Worm (Caenorhabditis elegans) whole organism, L1 larva: ENCODE data around the gene emb-8.
A peak's percentile ranks its signal among the peaks of the same experiment; 100 is the strongest.

ENCODE experiments used
- C34B4.2 ChIP-seq: sonication (generic microtip); optimal IDR thresholded peaks from 2 replicates; lab custom pipeline; 2017; ENCODE audit warnings: mild to moderate bottlenecking, missing genetic modification characterization, missing compliant biosample characterization
- F16B12.6 ChIP-seq: fragments of 150-350 bp; optimal IDR thresholded peaks from 2 replicates; lab custom pipeline; 2014; ENCODE audit warnings: missing biosample characterization, missing genetic modification characterization
- ama-1 ChIP-seq: fragments of 150-350 bp; optimal IDR thresholded peaks from 2 replicates; lab custom pipeline; 2014
- blmp-1 ChIP-seq: fragments of 150-350 bp; optimal IDR thresholded peaks from 2 replicates; lab custom pipeline; 2014; ENCODE audit warnings: missing biosample characterization, missing genetic modification characterization
- ceh-63 ChIP-seq: fragments of 200-800 bp; sonication (Bioruptor generic); optimal IDR thresholded peaks from 2 replicates; lab custom pipeline; 2018; ENCODE audit warnings: mild to moderate bottlenecking, missing genetic modification characterization, missing compliant biosample characterization
- ceh-8 ChIP-seq: fragments of 200-800 bp; sonication (Bioruptor generic); optimal IDR thresholded peaks from 2 replicates; lab custom pipeline; 2018; ENCODE audit warnings: mild to moderate bottlenecking, missing genetic modification characterization, moderate library complexity, missing compliant biosample characterization
- ces-1 ChIP-seq: fragments of 150-350 bp; optimal IDR thresholded peaks from 2 replicates; lab custom pipeline; 2014; ENCODE audit warnings: missing biosample characterization, missing genetic modification reagents, missing genetic modification characterization
- dpl-1 ChIP-seq, 3 experiments: fragments of 150-350 bp in 2 of 3; sonication (generic microtip) in 1 of 3; optimal IDR thresholded peaks; 2 replicates each; lab custom pipeline; 2014 to 2017; ENCODE audit warnings: missing biosample characterization in 3 of 3, missing genetic modification characterization in 3 of 3, missing genetic modification reagents in 3 of 3
- dsc-1 ChIP-seq: sonication (generic microtip); optimal IDR thresholded peaks from 2 replicates; lab custom pipeline; 2016; ENCODE audit warnings: mild to moderate bottlenecking, missing genetic modification characterization, missing compliant biosample characterization
- efl-1 ChIP-seq, 4 experiments: fragments of 150-350 bp; optimal IDR thresholded peaks in 3 of 4; peaks in 1 of 4; 1 replicate in 1 of 4; 2 replicates in 3 of 4; lab custom pipeline; 2014; ENCODE audit warnings: missing biosample characterization in 2 of 4, missing genetic modification characterization in 2 of 4, missing genetic modification reagents in 2 of 4
- egl-13 ChIP-seq: sonication (generic microtip); optimal IDR thresholded peaks from 2 replicates; lab custom pipeline; 2016; ENCODE audit warnings: missing genotype, missing genetic modification reagents, missing genetic modification characterization, missing compliant biosample characterization
- egl-27 ChIP-seq, 2 experiments: fragments of 150-350 bp in 1 of 2; sonication (generic microtip); optimal IDR thresholded peaks; 3 replicates each; lab custom pipeline; 2017 to 2018; ENCODE audit warnings: missing biosample characterization in 2 of 2, missing genetic modification characterization in 2 of 2, missing genetic modification reagents in 2 of 2
- elt-2 ChIP-seq: sonication (generic microtip); optimal IDR thresholded peaks from 2 replicates; lab custom pipeline; 2016; ENCODE audit warnings: missing genetic modification characterization, mild to moderate bottlenecking, inconsistent platforms, missing compliant biosample characterization, missing genetic modification reagents
- elt-3 ChIP-seq, 6 experiments: fragments of 150-350 bp in 1 of 6; sonication (generic microtip); optimal IDR thresholded peaks; 2 replicates each; lab custom pipeline; 2017 to 2018; ENCODE audit warnings: missing biosample characterization in 6 of 6, missing genetic modification characterization in 6 of 6, inconsistent platforms in 1 of 6
- fkh-4 ChIP-seq: sonication (generic microtip); optimal IDR thresholded peaks from 2 replicates; lab custom pipeline; 2016; ENCODE audit warnings: missing compliant biosample characterization, missing genetic modification characterization, borderline replicate concordance
- fkh-8 ChIP-seq: sonication (generic microtip); optimal IDR thresholded peaks from 2 replicates; lab custom pipeline; 2016; ENCODE audit warnings: mild to moderate bottlenecking, missing genetic modification characterization, missing compliant biosample characterization
- grh-1 ChIP-seq: fragments of 200-800 bp; sonication (Bioruptor generic); IDR thresholded peaks from 2 replicates; pipeline ENCODE4 v1.3.6; 2022; ENCODE audit warnings: missing genetic modification reagents, missing genetic modification characterization, missing compliant biosample characterization
- hlh-17 ChIP-seq: fragments of 200-800 bp; sonication (Bioruptor generic); optimal IDR thresholded peaks from 2 replicates; lab custom pipeline; 2018; ENCODE audit warnings: missing genetic modification characterization, mild to moderate bottlenecking, missing compliant biosample characterization, moderate library complexity, borderline replicate concordance
- hlh-4 ChIP-seq: sonication (generic microtip); optimal IDR thresholded peaks from 2 replicates; lab custom pipeline; 2016; ENCODE audit warnings: mild to moderate bottlenecking, missing genetic modification characterization, missing compliant biosample characterization
- irx-1 ChIP-seq: sonication (generic microtip); optimal IDR thresholded peaks from 2 replicates; lab custom pipeline; 2016; ENCODE audit warnings: missing genetic modification characterization, missing compliant biosample characterization
- isw-1 ChIP-seq: fragments of 200-800 bp; sonication (Bioruptor generic); IDR thresholded peaks from 2 replicates; pipeline ENCODE4 v1.3.6; 2022; ENCODE audit warnings: missing genetic modification characterization, missing compliant biosample characterization
- lin-14 ChIP-seq: fragments of 200-800 bp; sonication (Bioruptor generic); optimal IDR thresholded peaks from 2 replicates; lab custom pipeline; 2018; ENCODE audit warnings: mild to moderate bottlenecking, missing genetic modification characterization, moderate library complexity, missing compliant biosample characterization
- lin-35 ChIP-seq, 2 experiments: fragments of 150-350 bp; optimal IDR thresholded peaks; 2 replicates each; lab custom pipeline; 2014; ENCODE audit warnings: missing biosample characterization in 2 of 2, missing genetic modification characterization in 2 of 2, missing genetic modification reagents in 2 of 2
- lin-39 ChIP-seq: fragments of 150-350 bp; optimal IDR thresholded peaks from 2 replicates; lab custom pipeline; 2014; ENCODE audit warnings: missing biosample characterization, missing genetic modification reagents, missing genetic modification characterization
- lir-3 ChIP-seq: sonication (generic microtip); optimal IDR thresholded peaks from 2 replicates; lab custom pipeline; 2016; ENCODE audit warnings: mild to moderate bottlenecking, missing genetic modification characterization, moderate library complexity, missing compliant biosample characterization; ENCODE audit not compliant: poor library complexity
- nhr-12 ChIP-seq: sonication (generic microtip); optimal IDR thresholded peaks from 2 replicates; lab custom pipeline; 2017; ENCODE audit warnings: missing biosample characterization, missing genetic modification characterization
- nhr-19 ChIP-seq: fragments of 200-800 bp; sonication (Bioruptor generic); conservative IDR thresholded peaks from 2 replicates; pipeline ENCODE4 v1.3.6; 2022; ENCODE audit warnings: missing genetic modification characterization, missing compliant biosample characterization
- nhr-20 ChIP-seq: sonication (generic microtip); optimal IDR thresholded peaks from 2 replicates; lab custom pipeline; 2016; ENCODE audit warnings: mild to moderate bottlenecking, missing genetic modification characterization, missing compliant biosample characterization
- nhr-237 ChIP-seq: fragments of 150-350 bp; optimal IDR thresholded peaks from 2 replicates; lab custom pipeline; 2014; ENCODE audit warnings: missing biosample characterization, missing genetic modification characterization
- nhr-47 ChIP-seq: sonication (generic microtip); optimal IDR thresholded peaks from 2 replicates; lab custom pipeline; 2016; ENCODE audit warnings: mild to moderate bottlenecking, missing genetic modification characterization, moderate library complexity, missing compliant biosample characterization
- nhr-71 ChIP-seq: sonication (generic microtip); optimal IDR thresholded peaks from 2 replicates; lab custom pipeline; 2016; ENCODE audit warnings: mild to moderate bottlenecking, missing genetic modification characterization, moderate library complexity, missing compliant biosample characterization
- nhr-76 ChIP-seq: sonication (generic microtip); optimal IDR thresholded peaks from 2 replicates; lab custom pipeline; 2017; ENCODE audit warnings: missing biosample characterization, missing genetic modification characterization
- nhr-84 ChIP-seq: sonication (generic microtip); optimal IDR thresholded peaks from 2 replicates; lab custom pipeline; 2017; ENCODE audit warnings: missing biosample characterization, missing genetic modification characterization
- nhr-85 ChIP-seq: sonication (generic microtip); peaks from one replicate; lab custom pipeline; 2016; ENCODE audit warnings: missing genetic modification characterization, inconsistent platforms, missing compliant biosample characterization
- nhr-90 ChIP-seq: sonication (generic microtip); optimal IDR thresholded peaks from 2 replicates; lab custom pipeline; 2016; ENCODE audit warnings: mild to moderate bottlenecking, missing genetic modification characterization, missing compliant biosample characterization; ENCODE audit not compliant: poor library complexity
- pag-3 ChIP-seq: sonication (generic microtip); optimal IDR thresholded peaks from 2 replicates; lab custom pipeline; 2017; ENCODE audit warnings: missing genetic modification characterization, mild to moderate bottlenecking, missing compliant biosample characterization, antibody characterized with exemption, borderline replicate concordance; ENCODE audit not compliant: insufficient read depth
- pax-3 ChIP-seq: fragments of 200-800 bp; sonication (Bioruptor generic); optimal IDR thresholded peaks from 2 replicates; lab custom pipeline; 2018; ENCODE audit warnings: mild to moderate bottlenecking, missing genetic modification characterization, moderate library complexity, missing compliant biosample characterization
- pqm-1 ChIP-seq: sonication (generic microtip); optimal IDR thresholded peaks from 3 replicates; lab custom pipeline; 2017; ENCODE audit warnings: missing biosample characterization, missing genetic modification characterization
- skn-1 ChIP-seq: fragments of 150-350 bp; optimal IDR thresholded peaks from 2 replicates; lab custom pipeline; 2014; ENCODE audit warnings: missing biosample characterization, missing genetic modification characterization
- snu-23 ChIP-seq: sonication (generic microtip); optimal IDR thresholded peaks from 2 replicates; lab custom pipeline; 2016; ENCODE audit warnings: missing genetic modification characterization, missing compliant biosample characterization
- sptf-1 ChIP-seq: fragments of 150-350 bp; optimal IDR thresholded peaks from 2 replicates; lab custom pipeline; 2014; ENCODE audit warnings: missing biosample characterization, missing genetic modification characterization
- sup-37 ChIP-seq: fragments of 200-800 bp; sonication (Bioruptor generic); optimal IDR thresholded peaks from 2 replicates; lab custom pipeline; 2018; ENCODE audit warnings: mild to moderate bottlenecking, missing genetic modification characterization, missing compliant biosample characterization
- unc-30 ChIP-seq: sonication (generic microtip); optimal IDR thresholded peaks from 2 replicates; lab custom pipeline; 2017; ENCODE audit warnings: missing biosample characterization, missing genetic modification characterization
- unc-62 ChIP-seq: fragments of 150-350 bp; optimal IDR thresholded peaks from 2 replicates; lab custom pipeline; 2014; ENCODE audit warnings: missing biosample characterization, missing genetic modification reagents, missing genetic modification characterization
- unc-86 ChIP-seq: sonication (generic microtip); optimal IDR thresholded peaks from 2 replicates; lab custom pipeline; 2016; ENCODE audit warnings: missing genetic modification characterization, missing compliant biosample characterization
- unc-98 ChIP-seq: fragments of 200-800 bp; sonication (Bioruptor generic); IDR thresholded peaks from 2 replicates; pipeline ENCODE4 v1.3.6; 2022; ENCODE audit warnings: missing genetic modification characterization, missing compliant biosample characterization
- vab-15 ChIP-seq: sonication (generic microtip); optimal IDR thresholded peaks from 2 replicates; lab custom pipeline; 2017; ENCODE audit warnings: missing genotype, mild to moderate bottlenecking, missing genetic modification characterization, missing compliant biosample characterization
- xbp-1 ChIP-seq: sonication (generic microtip); optimal IDR thresholded peaks from 2 replicates; lab custom pipeline; 2016; ENCODE audit warnings: missing genetic modification characterization, missing compliant biosample characterization
- zag-1 ChIP-seq: fragments of 150-350 bp; optimal IDR thresholded peaks from 2 replicates; lab custom pipeline; 2014; ENCODE audit warnings: missing biosample characterization, missing genetic modification characterization
- ztf-11 ChIP-seq, 2 experiments: sonication (generic microtip); optimal IDR thresholded peaks; 2 replicates each; lab custom pipeline; 2016 to 2017; ENCODE audit warnings: missing genetic modification characterization in 2 of 2, missing biosample characterization in 1 of 2, missing compliant biosample characterization in 1 of 2

The emb-8 gene

DNA sequence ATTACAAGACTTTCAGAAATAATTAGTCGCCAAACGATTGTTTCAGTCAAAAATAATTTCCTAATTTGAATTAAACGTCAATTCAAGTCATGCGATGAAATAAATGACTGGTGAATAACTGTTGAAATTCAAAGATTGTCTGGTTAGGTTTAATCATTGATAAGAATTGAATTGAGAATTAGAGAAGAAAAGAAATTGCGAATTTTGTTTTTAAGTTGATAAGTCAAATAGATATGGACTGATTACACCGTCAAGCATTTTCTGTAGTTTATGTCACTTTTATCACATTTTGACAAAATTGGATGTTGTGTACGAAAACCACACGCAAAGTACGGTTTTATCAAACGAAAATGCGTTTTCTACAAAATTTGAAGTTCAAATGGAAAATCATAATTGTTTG lies 1.8 kb upstream of the emb-8 start (continued):
- TF ChIP-seq isw-1 = no peak
- TF ChIP-seq unc-86 (tag; lab: Kevin White, UChicago) = no peak
- peak; percentile 40 for TF ChIP-seq nhr-90
- TF ChIP-seq elt-3 (tag; optimal IDR thresholded peaks at IDR 0.05; lab: Kevin White, UChicago) = peak in 5 of 6 experiments; percentile 75 to 95 (median 83)
- TF ChIP-seq elt-2 = peak; percentile 93
- TF ChIP-seq fkh-8 (tag; lab: Kevin White, UChicago) = no peak
- TF ChIP-seq pax-3 (tag; lab: Kevin White, UChicago) = no peak
- no peak for TF ChIP-seq unc-98
- no peak for TF ChIP-seq zag-1 (tag; lab: Kevin White, UChicago)
- TF ChIP-seq hlh-4 = no peak
- TF ChIP-seq egl-27 (tag; optimal IDR thresholded peaks at IDR 0.05; lab: Kevin White, UChicago) = no peak
- TF ChIP-seq lir-3 (tag; lab: Kevin White, UChicago) = peak; percentile 3
- TF ChIP-seq xbp-1 (tag; lab: Kevin White, UChicago) = no peak
- TF ChIP-seq efl-1 (optimal IDR thresholded peaks at IDR 0.05; lab: Kevin White, UChicago) = no peak
- TF ChIP-seq efl-1 (GFP tag; optimal IDR thresholded peaks at IDR 0.05 in 1 of 2; lab: Kevin White, UChicago) = peak in 1 of 2 experiments; percentile 93
- TF ChIP-seq pag-3 = no peak
- no peak for TF ChIP-seq nhr-47 (tag; lab: Kevin White, UChicago)
- TF ChIP-seq lin-35 (GFP tag; optimal IDR thresholded peaks at IDR 0.05; lab: Kevin White, UChicago) = peak in 1 of 2 experiments; percentile 62
- TF ChIP-seq nhr-76 (tag; lab: Kevin White, UChicago) = no peak
- no peak for TF ChIP-seq ces-1 (GFP tag; lab: Kevin White, UChicago)
- TF ChIP-seq sptf-1 (tag; lab: Kevin White, UChicago) = no peak
- no peak for TF ChIP-seq ceh-63 (GFP tag; lab: Kevin White, UChicago)
- no peak for TF ChIP-seq fkh-4 (tag; lab: Kevin White, UChicago)
- TF ChIP-seq grh-1 (GFP tag; lab: Robert Waterston, UW) = no peak
- TF ChIP-seq C34B4.2 = no peak
- TF ChIP-seq snu-23 = peak; percentile 18
- 0 out of 2 replicates have a peak, but pooled peaks have one; percentile 11 for TF ChIP-seq nhr-19
- TF ChIP-seq irx-1 (tag; lab: Kevin White, UChicago) = no peak
- TF ChIP-seq nhr-84 (tag; lab: Kevin White, UChicago) = no peak
- no peak for TF ChIP-seq ztf-11 (tag; optimal IDR thresholded peaks at IDR 0.05; lab: Kevin White, UChicago)
- TF ChIP-seq F16B12.6 (tag; lab: Kevin White, UChicago) = no peak
- no peak for TF ChIP-seq hlh-17 (GFP tag; lab: Kevin White, UChicago)

DNA sequence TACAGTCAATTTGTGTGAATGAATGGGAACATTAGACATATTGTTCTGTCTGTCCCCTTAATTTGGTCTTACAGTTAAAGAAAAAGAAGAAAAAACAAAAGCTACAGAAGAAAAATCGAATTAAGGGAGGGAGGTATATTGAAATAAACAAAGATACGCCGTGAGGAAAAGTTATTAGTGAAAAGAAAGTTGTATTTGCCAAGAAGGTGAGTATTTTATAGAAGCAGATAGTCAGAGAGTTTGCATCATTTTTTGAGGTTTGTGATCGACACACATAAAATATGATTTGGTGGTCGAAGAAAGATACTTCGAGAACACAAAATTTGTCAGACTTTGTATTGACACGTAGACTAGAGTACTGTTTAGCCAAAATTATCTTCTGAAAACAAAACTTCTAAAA lies 872 bp upstream of the emb-8 start:
- TF ChIP-seq nhr-84 (tag; lab: Kevin White, UChicago) (no peak), skn-1 (tag; lab: Kevin White, UChicago) (no peak), nhr-12 (tag; lab: Kevin White, UChicago) (no peak), nhr-71 (tag; lab: Kevin White, UChicago) (peak; percentile 22), nhr-85 (no peak), blmp-1 (tag; lab: Kevin White, UChicago) (peak; percentile 35), dpl-1 (GFP tag; optimal IDR thresholded peaks at IDR 0.05; lab: Kevin White, UChicago) (no peak), vab-15 (tag; lab: Kevin White, UChicago) (no peak), ama-1 (lab: Kevin White, UChicago) (no peak), C34B4.2 (no peak), zag-1 (tag; lab: Kevin White, UChicago) (no peak), snu-23 (peak; percentile 28), lin-39 (tag; lab: Kevin White, UChicago) (no peak), unc-62 (GFP tag; lab: Kevin White, UChicago) (no peak), hlh-4 (no peak), unc-30 (tag; lab: Kevin White, UChicago) (no peak), dsc-1 (tag; lab: Kevin White, UChicago) (no peak), nhr-76 (tag; lab: Kevin White, UChicago) (no peak), fkh-8 (tag; lab: Kevin White, UChicago) (no peak), egl-13 (tag; lab: Kevin White, UChicago) (no peak), nhr-20 (tag; lab: Kevin White, UChicago) (peak; percentile 62), isw-1 (no peak), pqm-1 (tag; lab: Kevin White, UChicago) (no peak), lin-35 (GFP tag; optimal IDR thresholded peaks at IDR 0.05; lab: Kevin White, UChicago) (peak in 1 of 2 experiments; percentile 18), ceh-8 (GFP tag; lab: Kevin White, UChicago) (peak; percentile 2), lin-14 (GFP tag; lab: Kevin White, UChicago) (peak; percentile 31), nhr-237 (tag; lab: Kevin White, UChicago) (no peak), hlh-17 (GFP tag; lab: Kevin White, UChicago) (no peak), sup-37 (GFP tag; lab: Kevin White, UChicago) (no peak), efl-1 (optimal IDR thresholded peaks at IDR 0.05; lab: Kevin White, UChicago) (no peak), efl-1 (GFP tag; optimal IDR thresholded peaks at IDR 0.05 in 1 of 2; lab: Kevin White, UChicago) (peak in 1 of 2 experiments; percentile 64)
